Worm (Caenorhabditis elegans): ENCODE results near the gene F46G10.4.

ce11 chrX:13308745-13309144, 25.1 kb upstream of the F46G10.4 start, which contains the start of gene srxa-8:
- TF ChIP-seq lsy-2 (tag; optimal IDR thresholded peaks at IDR 0.05) (no peak), elt-3 (tag; optimal IDR thresholded peaks at IDR 0.05) (no peak), pha-4 (tag; optimal IDR thresholded peaks at IDR 0.05) (no peak), nhr-237 (tag; optimal IDR thresholded peaks at IDR 0.05) (no peak), nhr-12 (tag; optimal IDR thresholded peaks at IDR 0.05) (no peak), ztf-11 (tag; optimal IDR thresholded peaks at IDR 0.05) (no peak), snpc-4 (tag; optimal IDR thresholded peaks at IDR 0.05) (no peak), hlh-1 (tag; optimal IDR thresholded peaks at IDR 0.05) (no peak), nhr-76 (tag; optimal IDR thresholded peaks at IDR 0.05) (no peak), nhr-28 (tag; optimal IDR thresholded peaks at IDR 0.05) (no peak)
